Fruit fly (Drosophila melanogaster) whole organism: ENCODE results near the gene Mip.

ENCODE experiments used
- Dll ChIP-seq: fragments of >200 bp; optimal IDR thresholded peaks from 2 replicates; lab custom pipeline; 2017
- pan ChIP-seq: fragments of >200 bp; optimal IDR thresholded peaks from 2 replicates; lab custom pipeline; 2017
- psq ChIP-seq: fragments of >200 bp; optimal IDR thresholded peaks from 2 replicates; lab custom pipeline; 2017
- usp ChIP-seq: fragments of >200 bp; optimal IDR thresholded peaks from 2 replicates; lab custom pipeline; 2017; ENCODE audit warnings: missing biosample characterization, missing genetic modification characterization, mixed read lengths

dm6 chr3L:17362940-17363339 lies 13.5 kb upstream of the Mip start:
- TF ChIP-seq psq (lab: Kevin White, UChicago) (no peak), usp (GFP tag; lab: Kevin White, UChicago) (no peak), pan (no peak), Dll (lab: Kevin White, UChicago) (no peak)
